Fruit fly (Drosophila melanogaster) whole organism, wandering third instar larva: ENCODE measurements around the gene PIG-B.
A peak's percentile ranks its signal among the peaks of the same experiment; 100 is the strongest.

Experiments
- Abd-B ChIP-seq: fragments of >200 bp; optimal IDR thresholded peaks from 2 replicates; lab custom pipeline; 2017; ENCODE audit warnings: missing biosample characterization, missing genetic modification characterization
- CG32264 ChIP-seq: fragments of 200-800 bp; sonication (Bioruptor generic); optimal IDR thresholded peaks from 2 replicates; lab custom pipeline; 2016; ENCODE audit warnings: missing biosample characterization, missing genetic modification characterization
- GATAd ChIP-seq: sonication (Bioruptor generic); optimal IDR thresholded peaks from 2 replicates; lab custom pipeline; 2016; ENCODE audit warnings: missing biosample characterization, missing genetic modification characterization
- Hr78 ChIP-seq: fragments of >200 bp; optimal IDR thresholded peaks from 2 replicates; lab custom pipeline; 2017; ENCODE audit warnings: missing biosample characterization, missing genetic modification characterization
- Hr83 ChIP-seq: fragments of 200-300 bp; sonication (Bioruptor generic); optimal IDR thresholded peaks from 2 replicates; lab custom pipeline; 2016; ENCODE audit warnings: missing biosample characterization, mild to moderate bottlenecking, missing genetic modification characterization, moderate library complexity; ENCODE audit not compliant: poor library complexity, severe bottlenecking
- Jra ChIP-seq: sonication (Bioruptor generic); optimal IDR thresholded peaks from 2 replicates; lab custom pipeline; 2016; ENCODE audit warnings: missing biosample characterization, missing genetic modification characterization
- OdsH ChIP-seq: fragments of 200-800 bp; sonication (Bioruptor generic); optimal IDR thresholded peaks from 2 replicates; lab custom pipeline; 2016; ENCODE audit warnings: missing biosample characterization, mild to moderate bottlenecking, missing genetic modification characterization
- dmrt93B ChIP-seq: fragments of 200-800 bp; sonication (Bioruptor generic); optimal IDR thresholded peaks from 2 replicates; lab custom pipeline; 2018; ENCODE audit warnings: missing biosample characterization, mild to moderate bottlenecking, missing genetic modification characterization
- fru ChIP-seq: fragments of 200-800 bp; sonication (Bioruptor generic); optimal IDR thresholded peaks from 3 replicates; lab custom pipeline; 2016; ENCODE audit warnings: missing biosample characterization, mild to moderate bottlenecking, missing genetic modification characterization
- h ChIP-seq: fragments of 200-800 bp; sonication (Bioruptor generic); optimal IDR thresholded peaks from 3 replicates; lab custom pipeline; 2016; ENCODE audit warnings: missing biosample characterization, mild to moderate bottlenecking, missing genetic modification characterization
- jim ChIP-seq: fragments of 175-275, 200-325 bp; sonication (Bioruptor generic); optimal IDR thresholded peaks from 2 replicates; lab custom pipeline; 2016; ENCODE audit warnings: missing biosample characterization, mild to moderate bottlenecking, missing genetic modification characterization
- pan ChIP-seq: fragments of >200 bp; optimal IDR thresholded peaks from 2 replicates; lab custom pipeline; 2017
- sage ChIP-seq: fragments of 200-800 bp; sonication (Bioruptor generic); optimal IDR thresholded peaks from 2 replicates; lab custom pipeline; 2016; ENCODE audit warnings: missing biosample characterization, mild to moderate bottlenecking, missing genetic modification characterization
- woc ChIP-seq: sonication (Bioruptor generic); optimal IDR thresholded peaks from 2 replicates; lab custom pipeline; 2016; ENCODE audit warnings: missing biosample characterization, mild to moderate bottlenecking, missing genetic modification characterization

DNA sequence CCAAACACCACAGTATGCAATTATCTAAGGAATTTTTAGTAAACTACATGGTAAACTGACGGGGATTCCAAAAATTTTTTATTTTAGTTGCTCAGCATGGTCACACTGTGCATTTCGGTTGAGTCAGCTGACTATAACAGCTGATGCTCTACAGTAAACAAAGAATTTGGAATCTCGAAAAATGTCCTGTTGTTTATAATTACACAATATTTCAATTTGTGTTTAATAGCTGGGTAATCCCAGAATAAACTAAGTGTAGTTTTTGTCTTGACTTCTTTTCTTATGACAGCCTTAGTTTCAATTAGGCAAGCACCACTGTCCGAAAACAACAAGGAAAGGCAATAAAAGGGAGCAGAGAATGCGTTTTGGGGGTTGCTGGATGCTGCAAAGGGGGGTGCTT, 25.4 kb upstream of the PIG-B start:
- TF ChIP-seq CG32264 (peak; percentile 38), dmrt93B (GFP tag; lab: Kevin White, UChicago) (no peak), Hr78 (GFP tag; lab: Kevin White, UChicago) (no peak), pan (lab: Kevin White, UChicago) (no peak), woc (no peak), Hr83 (no peak), h (GFP tag; lab: Kevin White, UChicago) (no peak), jim (GFP tag; lab: Kevin White, UChicago) (no peak), Abd-B (GFP tag; lab: Kevin White, UChicago) (no peak), fru (GFP tag; lab: Kevin White, UChicago) (peak; percentile 23), Jra (GFP tag; lab: Kevin White, UChicago) (no peak), GATAd (no peak), sage (GFP tag; lab: Kevin White, UChicago) (no peak), OdsH (GFP tag; lab: Kevin White, UChicago) (peak; percentile 15)
